Fruit fly (Drosophila melanogaster) whole organism, pupa: ENCODE results near the gene CG34289.

Experiments
- CG17806 ChIP-seq: fragments of 200-800 bp; sonication (Bioruptor generic); optimal IDR thresholded peaks from 2 replicates; lab custom pipeline; 2018; ENCODE audit warnings: missing biosample characterization, mild to moderate bottlenecking, missing genetic modification characterization, moderate library complexity
- CG8159 ChIP-seq: fragments of 200-800 bp; sonication (Bioruptor generic); optimal IDR thresholded peaks from 3 replicates; lab custom pipeline; 2018; ENCODE audit warnings: missing biosample characterization, mild to moderate bottlenecking, missing genetic modification characterization, moderate library complexity
- CG9948 ChIP-seq: fragments of 200-800 bp; sonication (Bioruptor generic); optimal IDR thresholded peaks from 2 replicates; lab custom pipeline; 2018; ENCODE audit warnings: missing biosample characterization, mild to moderate bottlenecking, missing genetic modification characterization, moderate library complexity
- D1 ChIP-seq: fragments of 200-800 bp; sonication (Bioruptor generic); optimal IDR thresholded peaks from 2 replicates; lab custom pipeline; 2018; ENCODE audit warnings: missing biosample characterization, mild to moderate bottlenecking, missing genetic modification characterization, moderate library complexity
- EcR ChIP-seq: fragments of 200-800 bp; sonication (Bioruptor generic); optimal IDR thresholded peaks from 3 replicates; lab custom pipeline; 2019; ENCODE audit warnings: missing biosample characterization, missing genetic modification characterization, mild to moderate bottlenecking, moderate library complexity, missing genetic modification reagents
- Ets98B ChIP-seq: fragments of 200-800 bp; sonication (Bioruptor generic); IDR thresholded peaks from 2 replicates; pipeline ENCODE4 v1.3.6; 2022; ENCODE audit warnings: missing biosample characterization, missing genetic modification characterization
- Pif1A ChIP-seq: fragments of 200-800 bp; sonication (Bioruptor generic); optimal IDR thresholded peaks from 3 replicates; lab custom pipeline; 2016; ENCODE audit warnings: missing biosample characterization, missing genetic modification characterization
- Pif1B ChIP-seq: fragments of 200-800 bp; sonication (Bioruptor generic); optimal IDR thresholded peaks from 3 replicates; lab custom pipeline; 2016; ENCODE audit warnings: missing biosample characterization, missing genetic modification characterization
- gl ChIP-seq: fragments of 200-800 bp; sonication (Bioruptor generic); optimal IDR thresholded peaks from 2 replicates; lab custom pipeline; 2018; ENCODE audit warnings: missing biosample characterization, mild to moderate bottlenecking, missing genetic modification characterization

DNA sequence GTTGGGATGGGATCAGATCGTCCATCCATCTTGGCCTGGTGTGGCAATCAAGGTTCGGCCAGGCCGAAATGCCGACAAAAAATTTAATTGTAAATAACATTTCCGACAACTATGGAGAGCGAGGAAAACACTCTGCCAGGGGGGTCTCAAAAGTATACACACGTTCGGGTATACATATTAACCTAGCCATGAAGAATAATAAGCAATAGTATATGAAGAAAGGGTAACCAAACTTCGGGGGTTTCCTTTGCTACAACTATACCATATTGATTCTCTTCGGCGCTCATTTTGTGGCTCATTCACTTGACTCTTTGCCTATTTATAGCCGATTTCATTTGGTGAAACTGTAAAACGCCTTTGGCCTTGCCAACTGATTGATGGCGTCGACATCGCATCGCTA lies 10.0 kb downstream of the CG34289 start:
- no peak for TF ChIP-seq CG9948 (tag; lab: Kevin White, UChicago)
- TF ChIP-seq Pif1B (GFP tag; lab: Kevin White, UChicago), result no peak
- TF ChIP-seq EcR, result no peak
- TF ChIP-seq Ets98B (GFP tag; lab: Robert Waterston, UW), result no peak
- no peak for TF ChIP-seq CG17806
- no peak for TF ChIP-seq D1 (tag; lab: Kevin White, UChicago)
- TF ChIP-seq gl (tag; lab: Kevin White, UChicago), result no peak
- peak; percentile 8 for TF ChIP-seq CG8159 (tag; lab: Kevin White, UChicago)
- TF ChIP-seq Pif1A (GFP tag; lab: Kevin White, UChicago), result no peak
